Fruit fly (Drosophila melanogaster) whole organism, prepupa: ENCODE results near the gene hfp.

ENCODE experiments used
- Blimp-1 ChIP-seq: fragments of 200-800 bp; sonication (Bioruptor generic); optimal IDR thresholded peaks from 3 replicates; lab custom pipeline; 2017; ENCODE audit warnings: missing biosample characterization, missing genetic modification characterization, mild to moderate bottlenecking, moderate library complexity, missing genetic modification reagents
- CG10669 ChIP-seq: fragments of 200-800 bp; sonication (Bioruptor generic); optimal IDR thresholded peaks from 3 replicates; lab custom pipeline; 2018; ENCODE audit warnings: missing biosample characterization, mild to moderate bottlenecking, missing genetic modification characterization, moderate library complexity
- CG1621 ChIP-seq: fragments of 200-800 bp; sonication (Bioruptor generic); optimal IDR thresholded peaks from 3 replicates; lab custom pipeline; 2018; ENCODE audit warnings: missing biosample characterization, mild to moderate bottlenecking, missing genetic modification characterization
- CG3032 ChIP-seq: fragments of 200-800 bp; optimal IDR thresholded peaks from 2 replicates; lab custom pipeline; 2019; ENCODE audit warnings: missing biosample characterization, mild to moderate bottlenecking, missing genetic modification characterization, moderate library complexity
- CG31627 ChIP-seq: fragments of 200-800 bp; sonication (Bioruptor generic); optimal IDR thresholded peaks from 3 replicates; lab custom pipeline; 2016; ENCODE audit warnings: missing biosample characterization, missing genetic modification characterization
- CG34406 ChIP-seq: fragments of 200-800 bp; sonication (Bioruptor generic); optimal IDR thresholded peaks from 3 replicates; lab custom pipeline; 2016; ENCODE audit warnings: missing biosample characterization, missing genetic modification characterization
- CG3919 ChIP-seq: fragments of 200-800 bp; sonication (Bioruptor generic); optimal IDR thresholded peaks from 3 replicates; lab custom pipeline; 2016; ENCODE audit warnings: missing biosample characterization, missing genetic modification characterization
- CG6163 ChIP-seq: fragments of 200-800 bp; sonication (Bioruptor generic); IDR thresholded peaks from 3 replicates; pipeline ENCODE4 v1.3.6; 2022; ENCODE audit warnings: missing biosample characterization, missing genetic modification characterization
- CG6276 ChIP-seq: fragments of 200-800 bp; sonication (Bioruptor generic); optimal IDR thresholded peaks from 2 replicates; lab custom pipeline; 2017; ENCODE audit warnings: missing biosample characterization, mild to moderate bottlenecking, missing genetic modification characterization
- CG6792 ChIP-seq: fragments of 200-800 bp; sonication (Bioruptor generic); optimal IDR thresholded peaks from 3 replicates; lab custom pipeline; 2016; ENCODE audit warnings: missing biosample characterization, missing genetic modification characterization
- CG6808 ChIP-seq: fragments of 200-800 bp; sonication (Bioruptor generic); optimal IDR thresholded peaks from 3 replicates; lab custom pipeline; 2017; ENCODE audit warnings: missing biosample characterization, missing genetic modification characterization, mild to moderate bottlenecking, moderate library complexity, missing genetic modification reagents
- CG7368 ChIP-seq: fragments of 200-800 bp; sonication (Bioruptor generic); optimal IDR thresholded peaks from 3 replicates; lab custom pipeline; 2016; ENCODE audit warnings: missing biosample characterization, missing genetic modification characterization
- CG8319 ChIP-seq: fragments of 200-800 bp; sonication (Bioruptor generic); optimal IDR thresholded peaks from 3 replicates; lab custom pipeline; 2016; ENCODE audit warnings: missing biosample characterization, missing genetic modification characterization
- CG9139 ChIP-seq: fragments of 200-800 bp; sonication (Bioruptor generic); optimal IDR thresholded peaks from 3 replicates; lab custom pipeline; 2017; ENCODE audit warnings: missing biosample characterization, mild to moderate bottlenecking, missing genetic modification characterization
- Eip75B ChIP-seq: fragments of 200-800 bp; sonication (Bioruptor generic); optimal IDR thresholded peaks from 3 replicates; lab custom pipeline; 2016; ENCODE audit warnings: missing biosample characterization, missing genetic modification characterization
- Eip93F ChIP-seq: fragments of 200-800 bp; sonication (Bioruptor generic); optimal IDR thresholded peaks from 2 replicates; lab custom pipeline; 2016; ENCODE audit warnings: missing biosample characterization, mild to moderate bottlenecking, missing genetic modification characterization
- Ets96B ChIP-seq: fragments of 200-800 bp; optimal IDR thresholded peaks from 2 replicates; lab custom pipeline; 2019; ENCODE audit warnings: missing biosample characterization, mild to moderate bottlenecking, missing genetic modification characterization, moderate library complexity
- Gug ChIP-seq: fragments of 200-800 bp; sonication (Bioruptor generic); IDR thresholded peaks from 2 replicates; pipeline ENCODE4 v1.3.6; 2022; ENCODE audit warnings: missing biosample characterization, missing genetic modification characterization
- Hr4 ChIP-seq: fragments of 200-800 bp; sonication (Bioruptor generic); optimal IDR thresholded peaks from 3 replicates; lab custom pipeline; 2016; ENCODE audit warnings: missing biosample characterization, missing genetic modification characterization
- Met ChIP-seq: fragments of 200-800 bp; sonication (Bioruptor generic); optimal IDR thresholded peaks from 3 replicates; lab custom pipeline; 2016; ENCODE audit warnings: missing biosample characterization, missing genetic modification characterization
- OdsH ChIP-seq: fragments of 200-800 bp; sonication (Bioruptor generic); optimal IDR thresholded peaks from 3 replicates; lab custom pipeline; 2016; ENCODE audit warnings: missing biosample characterization, missing genetic modification characterization
- Smox ChIP-seq: fragments of 200-800 bp; sonication (Bioruptor generic); optimal IDR thresholded peaks from 3 replicates; lab custom pipeline; 2016; ENCODE audit warnings: missing biosample characterization, missing genetic modification characterization
- Sox102F ChIP-seq: fragments of 200-800 bp; sonication (Bioruptor generic); optimal IDR thresholded peaks from 2 replicates; lab custom pipeline; 2016; ENCODE audit warnings: missing biosample characterization, mild to moderate bottlenecking, missing genetic modification characterization
- Sox14 ChIP-seq: fragments of 200-800 bp; sonication (Bioruptor generic); optimal IDR thresholded peaks from 3 replicates; lab custom pipeline; 2016; ENCODE audit warnings: missing biosample characterization, missing genetic modification characterization
- cyc ChIP-seq: fragments of 200-800 bp; sonication (Bioruptor generic); optimal IDR thresholded peaks from 3 replicates; lab custom pipeline; 2016; ENCODE audit warnings: missing biosample characterization, missing genetic modification characterization
- dac ChIP-seq: fragments of 200-800 bp; sonication (Bioruptor generic); optimal IDR thresholded peaks from 2 replicates; lab custom pipeline; 2017; ENCODE audit warnings: missing biosample characterization, mild to moderate bottlenecking, missing genetic modification characterization
- dsx ChIP-seq: fragments of 200-800 bp; optimal IDR thresholded peaks from 3 replicates; lab custom pipeline; 2019; ENCODE audit warnings: missing biosample characterization, mild to moderate bottlenecking, missing genetic modification characterization, moderate library complexity; ENCODE audit not compliant: poor library complexity, severe bottlenecking
- eg ChIP-seq: fragments of 200-800 bp; sonication (Bioruptor generic); IDR thresholded peaks from 3 replicates; pipeline ENCODE4 v1.3.6; 2022; ENCODE audit warnings: missing biosample characterization, missing genetic modification characterization
- esn ChIP-seq: fragments of 200-800 bp; sonication (Bioruptor generic); optimal IDR thresholded peaks from 2 replicates; lab custom pipeline; 2016; ENCODE audit warnings: missing biosample characterization, mild to moderate bottlenecking, missing genetic modification characterization, moderate library complexity
- fd59A ChIP-seq: fragments of 200-800 bp; sonication (Bioruptor generic); optimal IDR thresholded peaks from 2 replicates; lab custom pipeline; 2017; ENCODE audit warnings: missing biosample characterization, mild to moderate bottlenecking, missing genetic modification characterization, missing genetic modification reagents
- fd85E ChIP-seq: fragments of 200-800 bp; sonication (Bioruptor generic); optimal IDR thresholded peaks from 3 replicates; lab custom pipeline; 2016; ENCODE audit warnings: missing biosample characterization, missing genetic modification characterization
- fkh ChIP-seq: fragments of 200-800 bp; sonication (Bioruptor generic); optimal IDR thresholded peaks from 3 replicates; lab custom pipeline; 2017; ENCODE audit warnings: missing biosample characterization, mild to moderate bottlenecking, missing genetic modification characterization, moderate library complexity
- lz ChIP-seq: fragments of 200-800 bp; sonication (Bioruptor generic); optimal IDR thresholded peaks from 3 replicates; lab custom pipeline; 2016; ENCODE audit warnings: missing biosample characterization, missing genetic modification characterization
- net ChIP-seq: fragments of 200-800 bp; sonication (Bioruptor generic); optimal IDR thresholded peaks from 3 replicates; lab custom pipeline; 2016; ENCODE audit warnings: missing biosample characterization, missing genetic modification characterization
- salr ChIP-seq, 2 experiments: fragments of 200-800 bp; sonication (Bioruptor generic); optimal IDR thresholded peaks; 3 replicates each; lab custom pipeline; 2016 to 2018; ENCODE audit warnings: missing biosample characterization in 2 of 2, missing genetic modification characterization in 2 of 2, mild to moderate bottlenecking in 1 of 2
- spab ChIP-seq: fragments of 200-800 bp; sonication (Bioruptor generic); optimal IDR thresholded peaks from 2 replicates; lab custom pipeline; 2017; ENCODE audit warnings: missing biosample characterization, mild to moderate bottlenecking, missing genetic modification characterization, missing genetic modification reagents
- ss ChIP-seq, 2 experiments: fragments of 200-800 bp; sonication (Bioruptor generic); optimal IDR thresholded peaks; 2 replicates in 1 of 2; 3 replicates in 1 of 2; lab custom pipeline; 2017 to 2018; ENCODE audit warnings: mild to moderate bottlenecking in 2 of 2, missing biosample characterization in 2 of 2, missing genetic modification characterization in 2 of 2, moderate library complexity in 1 of 2
- svp ChIP-seq: fragments of 200-800 bp; sonication (Bioruptor generic); peaks from one replicate; lab custom pipeline; 2016; ENCODE audit warnings: missing biosample characterization, missing genetic modification characterization
- vri ChIP-seq: fragments of 200-800 bp; sonication (Bioruptor generic); optimal IDR thresholded peaks from 3 replicates; lab custom pipeline; 2016; ENCODE audit warnings: missing biosample characterization, mild to moderate bottlenecking, missing genetic modification characterization

The hfp gene

DNA sequence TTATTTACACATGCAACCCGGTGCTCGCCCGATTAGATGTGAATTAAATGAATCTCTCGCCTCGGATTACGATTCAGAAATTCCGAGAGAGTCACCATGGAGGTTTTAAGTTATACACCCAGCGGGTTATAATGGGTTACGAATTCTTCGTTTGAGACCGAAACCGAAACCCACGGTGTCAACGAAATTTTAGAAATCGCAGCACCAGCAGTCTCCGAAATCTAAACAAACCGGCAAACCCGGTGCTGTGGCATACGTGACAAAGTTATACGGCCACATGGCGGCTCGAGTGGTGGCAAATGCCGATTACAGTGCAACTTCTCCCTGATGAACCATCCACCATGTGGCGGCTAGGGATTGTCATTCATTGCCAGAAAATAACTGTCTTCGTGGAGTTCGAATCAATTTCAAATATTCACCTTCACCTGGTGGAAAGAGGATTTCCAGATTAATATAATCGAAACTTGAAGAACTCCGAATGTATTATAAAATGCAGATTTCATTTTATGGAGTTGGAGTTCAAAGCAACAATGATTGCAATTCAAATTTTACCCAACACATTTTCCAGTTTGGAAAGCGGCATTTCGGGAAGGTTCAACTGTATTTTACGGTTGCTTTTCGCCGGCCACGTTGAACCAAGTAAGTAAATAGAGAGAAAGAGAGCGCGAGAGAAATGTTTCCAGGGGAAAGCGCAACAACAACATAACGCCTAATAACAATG is 13.6 kb upstream of the hfp start (continued):
- TF ChIP-seq CG9139 (GFP tag; lab: Kevin White, UChicago) (no peak), OdsH (GFP tag; lab: Kevin White, UChicago) (peak; percentile 69), Smox (GFP tag; lab: Kevin White, UChicago) (peak; percentile 53), Met (GFP tag; lab: Kevin White, UChicago) (peak; percentile 64), eg (GFP tag; lab: Robert Waterston, UW) (peak; percentile 82), CG3919 (GFP tag; lab: Kevin White, UChicago) (peak; percentile 72), vri (GFP tag; lab: Kevin White, UChicago) (no peak), svp (GFP tag; lab: Kevin White, UChicago) (peak; percentile 60), Hr4 (GFP tag; lab: Kevin White, UChicago) (peak; percentile 92), dac (peak; percentile 65), CG6163 (GFP tag; lab: Robert Waterston, UW) (0 out of 3 replicates have a peak, but pooled peaks have one; percentile 26), dsx (GFP tag; lab: Kevin White, UChicago) (peak; percentile 35), CG10669 (GFP tag; lab: Kevin White, UChicago) (peak; percentile 51), CG1621 (tag; lab: Kevin White, UChicago) (no peak), ss (GFP tag; optimal IDR thresholded peaks at IDR 0.05; lab: Kevin White, UChicago) (peak in 1 of 2 experiments; percentile 24), CG34406 (peak; percentile 33), esn (peak; percentile 67), fd59A (GFP tag; lab: Kevin White, UChicago) (peak; percentile 39), spab (GFP tag; lab: Kevin White, UChicago) (peak; percentile 6), fd85E (GFP tag; lab: Kevin White, UChicago) (no peak), Gug (GFP tag; lab: Robert Waterston, UW) (peak; percentile 55), CG6808 (GFP tag; lab: Kevin White, UChicago) (peak; percentile 63), CG31627 (GFP tag; lab: Kevin White, UChicago) (peak; percentile 63), CG6276 (peak; percentile 83), Sox102F (GFP tag; lab: Kevin White, UChicago) (peak; percentile 65), CG8319 (no peak), CG3032 (tag; lab: Kevin White, UChicago) (peak; percentile 39), Blimp-1 (GFP tag; lab: Kevin White, UChicago) (no peak), Eip75B (peak; percentile 50), fkh (GFP tag; lab: Kevin White, UChicago) (peak; percentile 77), cyc (GFP tag; lab: Kevin White, UChicago) (peak; percentile 62), CG6792 (GFP tag; lab: Kevin White, UChicago) (peak; percentile 46), net (GFP tag; lab: Kevin White, UChicago) (peak; percentile 65), CG7368 (GFP tag; lab: Kevin White, UChicago) (peak; percentile 48), salr (GFP tag; optimal IDR thresholded peaks at IDR 0.05; lab: Kevin White, UChicago) (peak in 1 of 2 experiments; percentile 75), Ets96B (tag; lab: Kevin White, UChicago) (peak; percentile 35), lz (peak; percentile 47)

DNA sequence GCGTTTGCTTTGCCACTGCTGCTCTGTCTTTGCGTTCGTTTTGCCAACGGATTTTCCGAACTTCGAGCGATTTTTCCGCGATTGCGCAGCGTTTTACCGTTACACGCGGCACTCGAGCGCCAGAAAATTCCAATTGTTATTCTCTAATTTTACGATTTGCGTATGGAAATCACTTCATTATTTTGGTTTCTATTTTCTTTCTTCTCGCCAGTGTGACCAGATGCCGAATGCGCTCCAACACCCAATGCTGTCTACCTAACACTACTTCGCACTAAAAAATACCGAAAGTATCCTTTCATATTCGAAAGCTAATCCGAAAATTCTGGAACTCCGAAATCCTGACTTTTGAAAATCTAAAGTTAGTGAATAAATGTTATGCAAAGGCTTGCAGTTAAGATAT is 6.0 kb downstream of the hfp start, which contains the start of gene CG12084:
TSS of gene CG12084 (minus strand) at position 236 of the 400 bp plus-strand sequence.
- TF ChIP-seq Eip93F, result no peak
- peak; percentile 82 for TF ChIP-seq Sox14 (GFP tag; lab: Kevin White, UChicago)
